Worm (Caenorhabditis elegans) whole organism, L2 larva: Measurements from ENCODE around the gene B0303.7.
A peak's percentile ranks its signal among the peaks of the same experiment; 100 is the strongest.

Source experiments
- C34F6.9 ChIP-seq: fragments of 150-350 bp; optimal IDR thresholded peaks from 2 replicates; lab custom pipeline; 2014; ENCODE audit warnings: missing biosample characterization, missing genetic modification characterization
- F13H6.1 ChIP-seq: sonication (generic microtip); optimal IDR thresholded peaks from 2 replicates; lab custom pipeline; 2016; ENCODE audit warnings: missing genetic modification characterization, missing compliant biosample characterization
- R02D3.7 ChIP-seq: fragments of 150-350 bp; optimal IDR thresholded peaks from 2 replicates; lab custom pipeline; 2014; ENCODE audit warnings: missing biosample characterization, missing genetic modification characterization
- Y55F3AM.14 ChIP-seq: fragments of 200-800 bp; sonication (Bioruptor generic); optimal IDR thresholded peaks from 2 replicates; lab custom pipeline; 2018; ENCODE audit warnings: mild to moderate bottlenecking, missing genetic modification characterization, missing compliant biosample characterization
- ZK546.5 ChIP-seq: sonication (generic microtip); optimal IDR thresholded peaks from 2 replicates; lab custom pipeline; 2017; ENCODE audit warnings: missing biosample characterization, missing genetic modification characterization
- alr-1 ChIP-seq: fragments of 150-350 bp; optimal IDR thresholded peaks from 2 replicates; lab custom pipeline; 2014; ENCODE audit warnings: missing biosample characterization, missing genetic modification characterization
- aly-2 ChIP-seq: fragments of 150-350 bp; optimal IDR thresholded peaks from 2 replicates; lab custom pipeline; 2014; ENCODE audit warnings: missing biosample characterization, missing genetic modification characterization
- ama-1 ChIP-seq: fragments of 150-350 bp; optimal IDR thresholded peaks from 2 replicates; lab custom pipeline; 2018; ENCODE audit warnings: inconsistent platforms
- blmp-1 ChIP-seq: sonication (generic microtip); optimal IDR thresholded peaks from 2 replicates; lab custom pipeline; 2017; ENCODE audit warnings: missing genetic modification characterization, mild to moderate bottlenecking, missing compliant biosample characterization, antibody characterized with exemption, moderate library complexity; ENCODE audit not compliant: insufficient read depth
- ceh-16 ChIP-seq: fragments of 150-350 bp; optimal IDR thresholded peaks from 2 replicates; lab custom pipeline; 2014; ENCODE audit warnings: missing biosample characterization, missing genetic modification characterization
- ceh-82 ChIP-seq: fragments of 150-350 bp; optimal IDR thresholded peaks from 2 replicates; lab custom pipeline; 2014; ENCODE audit warnings: missing biosample characterization, missing genetic modification characterization
- crh-2 ChIP-seq: sonication (generic microtip); optimal IDR thresholded peaks from 2 replicates; lab custom pipeline; 2017; ENCODE audit warnings: missing biosample characterization, missing genetic modification characterization
- dmd-4 ChIP-seq: sonication (generic microtip); optimal IDR thresholded peaks from 2 replicates; lab custom pipeline; 2017; ENCODE audit warnings: missing biosample characterization, missing genetic modification characterization
- egl-27 ChIP-seq: sonication (generic microtip); optimal IDR thresholded peaks from 3 replicates; lab custom pipeline; 2017; ENCODE audit warnings: missing biosample characterization, missing genetic modification reagents, missing genetic modification characterization
- elt-1 ChIP-seq: fragments of 150-350 bp; optimal IDR thresholded peaks from 2 replicates; lab custom pipeline; 2014; ENCODE audit warnings: missing biosample characterization, missing genetic modification characterization
- elt-3 ChIP-seq: sonication (generic microtip); optimal IDR thresholded peaks from 2 replicates; lab custom pipeline; 2017; ENCODE audit warnings: missing biosample characterization, missing genetic modification characterization
- fos-1 ChIP-seq: fragments of 150-350 bp; optimal IDR thresholded peaks from 2 replicates; lab custom pipeline; 2014; ENCODE audit warnings: missing biosample characterization, missing genetic modification characterization
- gmeb-1 ChIP-seq: fragments of 150-350 bp; optimal IDR thresholded peaks from 2 replicates; lab custom pipeline; 2014; ENCODE audit warnings: missing biosample characterization, missing genetic modification characterization
- lin-11 ChIP-seq: fragments of 150-350 bp; sonication (generic microtip); optimal IDR thresholded peaks from 2 replicates; lab custom pipeline; 2014; ENCODE audit warnings: missing biosample characterization, missing genetic modification characterization, inconsistent platforms, mixed read lengths
- lin-13 ChIP-seq: fragments of 150-350 bp; optimal IDR thresholded peaks from 2 replicates; lab custom pipeline; 2014; ENCODE audit warnings: missing biosample characterization, missing genetic modification reagents, missing genetic modification characterization
- lin-39 ChIP-seq: fragments of 150-350 bp; optimal IDR thresholded peaks from 2 replicates; lab custom pipeline; 2014; ENCODE audit warnings: missing biosample characterization, missing genetic modification reagents, missing genetic modification characterization
- lsy-2 ChIP-seq, 2 experiments: fragments of 150-350 bp in 1 of 2; sonication (generic microtip) in 1 of 2; optimal IDR thresholded peaks; 2 replicates each; lab custom pipeline; 2014 to 2017; ENCODE audit warnings: missing biosample characterization in 2 of 2, missing genetic modification characterization in 2 of 2
- mab-5 ChIP-seq: fragments of 150-350 bp; optimal IDR thresholded peaks from 2 replicates; lab custom pipeline; 2014; ENCODE audit warnings: missing biosample characterization, missing genetic modification characterization
- mbf-1 ChIP-seq: sonication (generic microtip); optimal IDR thresholded peaks from 2 replicates; lab custom pipeline; 2017; ENCODE audit warnings: missing biosample characterization, missing genetic modification characterization
- mdl-1 ChIP-seq, 2 experiments: fragments of 150-350 bp in 1 of 2; sonication (generic microtip) in 1 of 2; optimal IDR thresholded peaks; 2 replicates each; lab custom pipeline; 2017; ENCODE audit warnings: missing biosample characterization in 2 of 2, missing genetic modification characterization in 2 of 2
- nhr-10 ChIP-seq: sonication (generic microtip); optimal IDR thresholded peaks from 2 replicates; lab custom pipeline; 2017; ENCODE audit warnings: missing biosample characterization, missing genetic modification characterization
- nhr-12 ChIP-seq: fragments of 150-350 bp; optimal IDR thresholded peaks from 2 replicates; lab custom pipeline; 2014; ENCODE audit warnings: missing biosample characterization, missing genetic modification characterization
- nhr-129 ChIP-seq: fragments of 150-350 bp; optimal IDR thresholded peaks from 2 replicates; lab custom pipeline; 2014; ENCODE audit warnings: missing biosample characterization, missing genetic modification characterization
- nhr-21 ChIP-seq: fragments of 150-350 bp; optimal IDR thresholded peaks from 2 replicates; lab custom pipeline; 2014; ENCODE audit warnings: missing biosample characterization, missing genetic modification characterization
- nhr-23 ChIP-seq: fragments of 150-350 bp; optimal IDR thresholded peaks from 2 replicates; lab custom pipeline; 2014; ENCODE audit warnings: missing biosample characterization, missing genetic modification reagents, missing genetic modification characterization
- nhr-237 ChIP-seq: fragments of 150-350 bp; optimal IDR thresholded peaks from 2 replicates; lab custom pipeline; 2014; ENCODE audit warnings: missing biosample characterization, missing genetic modification characterization
- nhr-25 ChIP-seq: fragments of 150-350 bp; sonication (generic microtip); optimal IDR thresholded peaks from 3 replicates; lab custom pipeline; 2014; ENCODE audit warnings: missing biosample characterization, missing genetic modification characterization
- nhr-6 ChIP-seq: fragments of 150-350 bp; optimal IDR thresholded peaks from 2 replicates; lab custom pipeline; 2014; ENCODE audit warnings: missing biosample characterization, missing genetic modification characterization
- nhr-77 ChIP-seq: fragments of 150-350 bp; optimal IDR thresholded peaks from 2 replicates; lab custom pipeline; 2014; ENCODE audit warnings: missing biosample characterization, missing genetic modification characterization
- peb-1 ChIP-seq: fragments of 150-350 bp; optimal IDR thresholded peaks from 2 replicates; lab custom pipeline; 2014; ENCODE audit warnings: missing biosample characterization, missing genetic modification characterization
- sem-4 ChIP-seq: fragments of 150-350 bp; optimal IDR thresholded peaks from 2 replicates; lab custom pipeline; 2014; ENCODE audit warnings: missing biosample characterization, missing genetic modification reagents, missing genetic modification characterization
- skn-1 ChIP-seq: sonication (generic microtip); optimal IDR thresholded peaks from 2 replicates; lab custom pipeline; 2017; ENCODE audit warnings: missing biosample characterization, missing genetic modification characterization
- sma-3 ChIP-seq: sonication (generic microtip); optimal IDR thresholded peaks from 2 replicates; lab custom pipeline; 2016; ENCODE audit warnings: missing genetic modification reagents, missing genetic modification characterization, missing compliant biosample characterization
- sma-9 ChIP-seq, 2 experiments: fragments of 150-350 bp in 1 of 2; sonication (generic microtip) in 1 of 2; optimal IDR thresholded peaks; 2 replicates each; lab custom pipeline; 2014 to 2016; ENCODE audit warnings: missing genetic modification characterization in 2 of 2, mild to moderate bottlenecking in 1 of 2, missing biosample characterization in 1 of 2, missing compliant biosample characterization in 1 of 2, missing genetic modification reagents in 1 of 2, moderate library complexity in 1 of 2
- snpc-4 ChIP-seq: fragments of 150-350 bp; optimal IDR thresholded peaks from 2 replicates; lab custom pipeline; 2014; ENCODE audit warnings: missing biosample characterization, missing genetic modification characterization
- unc-39 ChIP-seq: fragments of 150-350 bp; optimal IDR thresholded peaks from 2 replicates; lab custom pipeline; 2014; ENCODE audit warnings: missing biosample characterization, missing genetic modification characterization
- unc-55 ChIP-seq: fragments of 150-350 bp; sonication (generic microtip); optimal IDR thresholded peaks from 3 replicates; lab custom pipeline; 2014; ENCODE audit warnings: missing biosample characterization, missing genetic modification reagents, missing genetic modification characterization
- unc-62 ChIP-seq: fragments of 150-350 bp; optimal IDR thresholded peaks from 2 replicates; lab custom pipeline; 2014; ENCODE audit warnings: missing biosample characterization, missing genetic modification reagents, missing genetic modification characterization
- zag-1 ChIP-seq: fragments of 150-350 bp; optimal IDR thresholded peaks from 2 replicates; lab custom pipeline; 2014; ENCODE audit warnings: missing biosample characterization, missing genetic modification characterization
- ztf-1 ChIP-seq: fragments of 200-800 bp; sonication (Bioruptor generic); conservative IDR thresholded peaks from 2 replicates; pipeline ENCODE4 v1.3.6; 2022; ENCODE audit warnings: missing genetic modification characterization, missing compliant biosample characterization
- ztf-11 ChIP-seq: sonication (generic microtip); optimal IDR thresholded peaks from 2 replicates; lab custom pipeline; 2017; ENCODE audit warnings: missing biosample characterization, missing genetic modification characterization
- ztf-4 ChIP-seq: fragments of 150-350 bp; optimal IDR thresholded peaks from 2 replicates; lab custom pipeline; 2014; ENCODE audit warnings: missing biosample characterization, missing genetic modification characterization

The B0303.7 gene

DNA sequence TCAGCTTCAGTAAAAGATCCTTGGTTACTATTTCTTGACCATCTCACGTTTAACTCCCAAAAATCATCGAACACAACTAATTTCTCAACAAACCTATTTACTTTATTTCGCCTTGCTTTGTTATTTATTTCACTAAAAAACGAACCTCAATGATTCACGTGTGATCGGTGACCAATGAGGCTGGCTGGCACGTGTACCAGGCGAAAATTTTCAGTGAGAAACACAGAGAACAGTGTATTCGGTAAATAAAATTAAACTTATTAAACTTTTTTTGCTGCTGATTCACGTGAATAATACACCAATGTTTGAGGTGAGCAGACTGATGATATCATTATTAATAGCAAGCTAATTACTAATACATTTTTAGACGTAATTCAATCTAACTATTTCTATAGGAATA, 38.0 kb upstream of the B0303.7 start:
- TF ChIP-seq lin-39 (no peak), R02D3.7 (tag; lab: Kevin White, UChicago) (no peak), unc-62 (GFP tag; lab: Kevin White, UChicago) (no peak), sma-9 (GFP tag; optimal IDR thresholded peaks at IDR 0.05; lab: Kevin White, UChicago) (peak; percentile 11), sma-9 (tag; optimal IDR thresholded peaks at IDR 0.05; lab: Kevin White, UChicago) (no peak), fos-1 (tag; lab: Kevin White, UChicago) (no peak), alr-1 (tag; lab: Kevin White, UChicago) (no peak), mdl-1 (tag; optimal IDR thresholded peaks at IDR 0.05; lab: Kevin White, UChicago) (no peak), gmeb-1 (tag; lab: Kevin White, UChicago) (no peak), elt-1 (tag; lab: Kevin White, UChicago) (no peak), nhr-21 (tag; lab: Kevin White, UChicago) (no peak), mbf-1 (tag; lab: Kevin White, UChicago) (no peak), F13H6.1 (tag; lab: Kevin White, UChicago) (peak; percentile 1), unc-55 (GFP tag; lab: Kevin White, UChicago) (no peak), mab-5 (tag; lab: Kevin White, UChicago) (no peak), C34F6.9 (tag; lab: Kevin White, UChicago) (no peak), zag-1 (tag; lab: Kevin White, UChicago) (no peak), nhr-6 (no peak), sma-3 (GFP tag; lab: Kevin White, UChicago) (peak; percentile 50), ztf-1 (GFP tag; lab: Robert Waterston, UW) (no peak), unc-39 (tag; lab: Kevin White, UChicago) (no peak), ZK546.5 (no peak), crh-2 (tag; lab: Kevin White, UChicago) (no peak), ama-1 (no peak), nhr-25 (tag; lab: Kevin White, UChicago) (peak; percentile 55), aly-2 (no peak), nhr-23 (tag; lab: Kevin White, UChicago) (no peak)

DNA sequence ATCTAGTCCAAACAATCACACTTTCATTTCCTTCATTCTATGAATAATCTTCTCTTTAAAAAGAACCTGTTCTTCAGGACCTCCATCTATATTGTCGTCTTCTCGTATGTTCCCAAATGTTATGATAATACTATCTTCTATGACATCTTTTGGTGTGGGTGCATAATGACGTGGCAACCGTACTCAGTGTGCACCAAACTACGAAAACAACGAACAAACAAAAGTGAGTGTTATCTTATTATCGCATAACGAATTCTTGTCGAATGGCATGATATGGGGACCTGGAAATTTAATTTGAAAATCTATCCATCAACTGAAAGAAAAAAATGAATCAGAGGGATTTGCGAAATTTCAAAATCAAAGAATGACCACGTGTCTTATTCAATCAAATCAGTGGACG, 37.4 kb upstream of the B0303.7 start:
- TF ChIP-seq nhr-10 (tag; lab: Kevin White, UChicago) (no peak), crh-2 (tag; lab: Kevin White, UChicago) (peak; percentile 71)

DNA sequence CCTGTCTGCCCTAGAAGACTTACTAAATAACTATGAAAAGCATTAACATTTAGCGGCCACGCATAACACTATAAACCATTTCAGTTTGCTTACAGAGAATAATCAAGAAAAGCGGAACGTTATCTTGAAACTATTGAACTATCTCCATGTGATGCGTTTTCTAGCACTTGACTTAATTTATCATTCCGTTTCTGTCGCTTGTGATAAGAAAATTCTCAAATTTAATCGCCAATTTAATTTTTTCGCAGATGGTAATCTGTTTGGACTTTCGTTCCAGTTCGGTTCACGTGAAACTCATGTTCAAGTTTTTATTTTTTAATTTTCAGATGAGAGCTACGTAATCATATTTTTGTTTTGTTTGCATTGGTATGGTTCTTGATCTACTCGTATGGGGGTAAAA, 36.5 kb upstream of the B0303.7 start:
- TF ChIP-seq mbf-1 (tag; lab: Kevin White, UChicago) (no peak), lsy-2 (tag; optimal IDR thresholded peaks at IDR 0.05; lab: Kevin White, UChicago) (peak in 1 of 2 experiments; percentile 8), ceh-16 (no peak), aly-2 (no peak), ztf-4 (tag; lab: Kevin White, UChicago) (no peak), Y55F3AM.14 (no peak), nhr-6 (no peak), nhr-129 (tag; lab: Kevin White, UChicago) (no peak), unc-39 (tag; lab: Kevin White, UChicago) (no peak), lin-11 (no peak), ama-1 (no peak), egl-27 (tag; lab: Kevin White, UChicago) (no peak), peb-1 (no peak), nhr-25 (tag; lab: Kevin White, UChicago) (no peak), alr-1 (tag; lab: Kevin White, UChicago) (no peak), crh-2 (tag; lab: Kevin White, UChicago) (peak; percentile 68), nhr-77 (tag; lab: Kevin White, UChicago) (no peak), nhr-12 (tag; lab: Kevin White, UChicago) (no peak), mab-5 (tag; lab: Kevin White, UChicago) (no peak), sma-3 (GFP tag; lab: Kevin White, UChicago) (peak; percentile 55), unc-62 (GFP tag; lab: Kevin White, UChicago) (no peak), nhr-237 (tag; lab: Kevin White, UChicago) (no peak), unc-55 (GFP tag; lab: Kevin White, UChicago) (no peak), skn-1 (tag; lab: Kevin White, UChicago) (peak; percentile 60), dmd-4 (tag; lab: Kevin White, UChicago) (no peak), C34F6.9 (tag; lab: Kevin White, UChicago) (no peak), nhr-10 (tag; lab: Kevin White, UChicago) (no peak), ztf-1 (GFP tag; lab: Robert Waterston, UW) (no peak), ceh-82 (tag; lab: Kevin White, UChicago) (no peak), elt-1 (tag; lab: Kevin White, UChicago) (no peak), ztf-11 (tag; lab: Kevin White, UChicago) (no peak), snpc-4 (tag; lab: Kevin White, UChicago) (no peak), ZK546.5 (no peak), R02D3.7 (tag; lab: Kevin White, UChicago) (no peak), sem-4 (no peak), blmp-1 (no peak), lin-13 (GFP tag; lab: Kevin White, UChicago) (no peak), fos-1 (tag; lab: Kevin White, UChicago) (peak; percentile 76), lin-39 (no peak), F13H6.1 (tag; lab: Kevin White, UChicago) (peak; percentile 53), elt-3 (tag; lab: Kevin White, UChicago) (no peak), gmeb-1 (tag; lab: Kevin White, UChicago) (peak; percentile 55), zag-1 (tag; lab: Kevin White, UChicago) (no peak), mdl-1 (tag; optimal IDR thresholded peaks at IDR 0.05; lab: Kevin White, UChicago) (no peak)
